Fruit fly (Drosophila melanogaster) whole organism: ENCODE results near the gene CG42374.

Source experiments
- EcR ChIP-seq, 2 experiments: fragments of >200 bp; optimal IDR thresholded peaks; 2 replicates each; lab custom pipeline; 2017; ENCODE audit warnings: missing biosample characterization in 2 of 2, missing genetic modification characterization in 2 of 2, missing genetic modification reagents in 2 of 2
- pan ChIP-seq: fragments of >200 bp; optimal IDR thresholded peaks from 2 replicates; lab custom pipeline; 2017
- usp ChIP-seq: fragments of >200 bp; optimal IDR thresholded peaks from 2 replicates; lab custom pipeline; 2017; ENCODE audit warnings: missing biosample characterization, missing genetic modification characterization, mixed read lengths

DNA sequence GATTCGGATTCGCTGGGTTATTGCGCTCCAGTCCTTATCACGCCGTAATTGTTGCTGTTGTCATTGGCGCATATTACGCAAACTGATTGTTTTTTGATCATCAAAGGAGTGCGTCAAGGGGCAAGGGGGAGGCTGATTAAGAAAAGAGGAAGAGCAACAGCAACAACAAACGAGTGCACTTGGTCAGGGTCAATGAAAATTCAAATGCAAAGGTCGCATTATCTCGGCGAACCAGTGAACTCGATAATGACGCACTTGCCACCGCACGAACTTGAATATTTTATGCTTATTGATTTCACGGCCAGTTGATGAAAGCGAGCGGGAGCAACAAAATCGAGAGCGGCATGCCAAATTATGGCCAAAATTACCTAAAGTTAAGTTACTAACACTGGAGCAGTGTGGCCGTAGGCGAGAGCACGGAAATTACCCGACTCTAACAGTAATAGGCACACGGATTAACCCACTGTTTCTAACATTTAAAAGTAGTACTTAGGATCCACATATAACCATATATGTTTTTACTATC is 3.2 kb upstream of the CG42374 start, which contains the start of gene nes:
- TF ChIP-seq pan (lab: Kevin White, UChicago): no peak
- TF ChIP-seq usp: no peak
- peak in 1 of 2 experiments; percentile 79 for TF ChIP-seq EcR (GFP tag; optimal IDR thresholded peaks at IDR 0.05; lab: Kevin White, UChicago)
